Worm (Caenorhabditis elegans): ENCODE results near the gene K11H12.1.

ce11 chrIV:603543-603942 is 49.7 kb downstream of the K11H12.1 start, which contains the start of gene prmt-4:
- TF ChIP-seq ama-1 (optimal IDR thresholded peaks at IDR 0.05) (no peak), flt-1 (GFP tag; IDR thresholded peaks at IDR 0.05) (no peak), pes-1 (GFP tag; IDR thresholded peaks at IDR 0.05) (no peak), sea-1 (GFP tag; conservative IDR thresholded peaks at IDR 0.05) (no peak), ets-7 (tag; optimal IDR thresholded peaks at IDR 0.05) (no peak), F13C5.2 (tag; optimal IDR thresholded peaks at IDR 0.05) (no peak), B0310.2 (tag; optimal IDR thresholded peaks at IDR 0.05) (no peak), aly-1 (tag; optimal IDR thresholded peaks at IDR 0.05) (no peak), tbx-37 (GFP tag; conservative IDR thresholded peaks at IDR 0.05) (no peak), hmbx-1 (tag; optimal IDR thresholded peaks at IDR 0.05) (no peak)

Measured in whole organism, early embryonic.